Worm (Caenorhabditis elegans): ENCODE measurements around the gene ifd-2.
A peak's percentile ranks its signal among the peaks of the same experiment; 100 is the strongest.

Gene ifd-2

DNA sequence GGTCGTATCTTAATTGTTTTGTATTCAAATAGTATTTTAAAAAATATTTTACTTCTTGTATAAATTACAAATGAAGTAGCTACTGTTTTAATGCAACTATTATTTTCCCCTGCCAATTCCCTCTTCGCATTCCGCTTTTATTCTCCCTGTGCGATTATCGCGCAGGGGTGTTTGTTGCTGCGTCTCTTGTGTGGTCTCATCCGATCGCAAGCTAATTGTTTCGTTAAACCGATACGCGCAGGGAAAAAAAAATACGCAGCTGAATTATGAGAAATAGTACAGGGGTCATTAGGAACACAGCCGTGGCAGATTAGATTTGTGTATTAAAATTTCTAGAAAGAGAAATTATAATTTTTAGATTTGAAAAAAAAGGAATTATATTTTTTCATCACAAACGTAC is 9.2 kb downstream of the ifd-2 start (continued):
- TF ChIP-seq unc-62 (GFP tag; optimal IDR thresholded peaks at IDR 0.05): peak; percentile 93

DNA sequence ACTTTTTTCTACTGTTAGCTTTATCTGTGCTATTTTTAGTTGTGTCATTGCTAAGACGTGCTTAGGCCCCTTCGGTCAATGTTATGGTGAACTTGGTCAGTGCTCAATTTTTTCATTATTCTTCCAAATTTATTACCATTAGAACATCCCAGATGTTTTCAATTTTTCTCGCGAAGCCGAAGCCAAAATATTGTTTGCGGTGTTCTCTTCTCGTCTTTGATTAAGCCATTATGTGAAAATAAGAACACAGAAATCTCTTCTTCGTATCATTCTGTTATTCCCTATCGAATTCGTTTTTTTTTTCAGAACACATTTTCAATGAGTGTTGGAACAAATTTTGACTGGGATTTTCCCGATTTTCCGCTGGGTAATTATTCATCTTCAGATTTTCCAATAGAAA is 13.3 kb downstream of the ifd-2 start, which contains the start of gene gtr-1:
Gene gtr-1, plus strand, starts transcription at position 301 of the 400 bp plus-strand sequence.
- no peak for TF ChIP-seq unc-62 (GFP tag; optimal IDR thresholded peaks at IDR 0.05)
- TF ChIP-seq sem-4 (tag; optimal IDR thresholded peaks at IDR 0.05): no peak
- no peak for TF ChIP-seq snpc-4 (tag; optimal IDR thresholded peaks at IDR 0.05)
- no peak for TF ChIP-seq zag-1 (tag; optimal IDR thresholded peaks at IDR 0.05)
- TF ChIP-seq nhr-11 (tag; optimal IDR thresholded peaks at IDR 0.05): no peak
- TF ChIP-seq ztf-1 (GFP tag; conservative IDR thresholded peaks at IDR 0.05): no peak
- TF ChIP-seq gmeb-1 (tag; optimal IDR thresholded peaks at IDR 0.05): no peak
- no peak for TF ChIP-seq nhr-12 (tag; optimal IDR thresholded peaks at IDR 0.05)
- no peak for TF ChIP-seq unc-39 (tag; optimal IDR thresholded peaks at IDR 0.05)
- TF ChIP-seq egl-27 (tag; optimal IDR thresholded peaks at IDR 0.05): no peak
- no peak for TF ChIP-seq aly-2 (tag; optimal IDR thresholded peaks at IDR 0.05)
- no peak for TF ChIP-seq nhr-23 (tag; optimal IDR thresholded peaks at IDR 0.05)
- no peak for TF ChIP-seq nhr-10 (tag; optimal IDR thresholded peaks at IDR 0.05)
- no peak for TF ChIP-seq nhr-237 (tag; optimal IDR thresholded peaks at IDR 0.05)
- no peak for TF ChIP-seq lin-39 (tag; optimal IDR thresholded peaks at IDR 0.05)

ce11 chrX:790593-790992 is 25.1 kb downstream of the ifd-2 start:
- TF ChIP-seq mab-5 (tag; optimal IDR thresholded peaks at IDR 0.05) (no peak), lin-39 (tag; optimal IDR thresholded peaks at IDR 0.05) (no peak), snpc-4 (tag; optimal IDR thresholded peaks at IDR 0.05) (no peak), mdl-1 (tag; optimal IDR thresholded peaks at IDR 0.05) (no peak), ceh-82 (tag; optimal IDR thresholded peaks at IDR 0.05) (no peak), dmd-4 (tag; optimal IDR thresholded peaks at IDR 0.05) (no peak)

- TF ChIP-seq nhr-237 (tag; optimal IDR thresholded peaks at IDR 0.05): no peak
- TF ChIP-seq skn-1 (tag; optimal IDR thresholded peaks at IDR 0.05): no peak
- no peak for TF ChIP-seq mbf-1 (tag; optimal IDR thresholded peaks at IDR 0.05)
- no peak for TF ChIP-seq crh-2 (tag; optimal IDR thresholded peaks at IDR 0.05)
- TF ChIP-seq R02D3.7 (tag; optimal IDR thresholded peaks at IDR 0.05): no peak
- no peak for TF ChIP-seq ztf-4 (tag; optimal IDR thresholded peaks at IDR 0.05)
- TF ChIP-seq sma-3 (GFP tag; optimal IDR thresholded peaks at IDR 0.05): no peak
- TF ChIP-seq alr-1 (tag; optimal IDR thresholded peaks at IDR 0.05): no peak
- no peak for TF ChIP-seq zag-1 (tag; optimal IDR thresholded peaks at IDR 0.05)
- TF ChIP-seq ZK546.5 (tag; optimal IDR thresholded peaks at IDR 0.05): no peak
- no peak for TF ChIP-seq ztf-11 (tag; optimal IDR thresholded peaks at IDR 0.05)
- no peak for TF ChIP-seq lin-13 (GFP tag; optimal IDR thresholded peaks at IDR 0.05)
These were observed 25.9 kb downstream of the ifd-2 start for ce11 chrX:789848-790247.

DNA sequence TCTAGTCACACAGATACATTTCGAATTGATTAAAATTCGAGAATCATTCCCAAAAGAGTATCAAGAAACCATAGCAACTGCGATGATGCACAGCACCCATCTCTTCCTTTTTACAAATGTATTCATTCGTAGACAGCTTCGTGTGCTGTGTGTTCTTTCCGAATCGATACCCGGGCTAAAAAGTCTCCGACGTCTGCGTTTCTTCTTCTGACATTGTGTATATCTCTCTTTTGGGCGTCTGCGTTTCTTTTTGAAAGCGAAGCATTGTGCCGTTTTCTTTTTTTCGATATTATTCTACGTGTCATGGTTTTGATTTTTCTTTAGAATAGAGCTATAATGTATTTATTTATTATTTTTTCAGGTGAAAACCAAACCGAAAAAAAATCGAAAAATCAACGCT is 27.7 kb downstream of the ifd-2 start, which contains the start of gene attf-5:
Gene attf-5, plus strand, starts transcription at position 362 of the 400 bp plus-strand sequence.
- no peak for TF ChIP-seq R02D3.7 (tag; optimal IDR thresholded peaks at IDR 0.05)
- TF ChIP-seq nhr-23 (tag; optimal IDR thresholded peaks at IDR 0.05): no peak
- peak; percentile 1 for TF ChIP-seq nhr-129 (tag; optimal IDR thresholded peaks at IDR 0.05)
- peak; percentile 53 for TF ChIP-seq C34F6.9 (tag; optimal IDR thresholded peaks at IDR 0.05)
- peak; percentile 47 for TF ChIP-seq crh-2 (tag; optimal IDR thresholded peaks at IDR 0.05)
- peak; percentile 57 for TF ChIP-seq unc-55 (GFP tag; optimal IDR thresholded peaks at IDR 0.05)

ce11 chrX:785368-785767 is 30.4 kb downstream of the ifd-2 start:
- TF ChIP-seq sma-3 (GFP tag; optimal IDR thresholded peaks at IDR 0.05): peak; percentile 31
- TF ChIP-seq mab-5 (tag; optimal IDR thresholded peaks at IDR 0.05): no peak
- no peak for TF ChIP-seq ztf-11 (tag; optimal IDR thresholded peaks at IDR 0.05)
- no peak for TF ChIP-seq alr-1 (tag; optimal IDR thresholded peaks at IDR 0.05)
- no peak for TF ChIP-seq sma-9 (GFP tag; optimal IDR thresholded peaks at IDR 0.05)
- TF ChIP-seq sma-9 (tag; optimal IDR thresholded peaks at IDR 0.05): no peak
- no peak for TF ChIP-seq nhr-25 (tag; optimal IDR thresholded peaks at IDR 0.05)
- TF ChIP-seq lin-39 (tag; optimal IDR thresholded peaks at IDR 0.05): no peak
- no peak for TF ChIP-seq zag-1 (tag; optimal IDR thresholded peaks at IDR 0.05)
- TF ChIP-seq skn-1 (tag; optimal IDR thresholded peaks at IDR 0.05): no peak
- no peak for TF ChIP-seq unc-39 (tag; optimal IDR thresholded peaks at IDR 0.05)
- TF ChIP-seq nhr-10 (tag; optimal IDR thresholded peaks at IDR 0.05): no peak
- no peak for TF ChIP-seq fos-1 (tag; optimal IDR thresholded peaks at IDR 0.05)
- TF ChIP-seq F13H6.1 (tag; optimal IDR thresholded peaks at IDR 0.05): peak; percentile 11
- TF ChIP-seq nhr-12 (tag; optimal IDR thresholded peaks at IDR 0.05): no peak
- no peak for TF ChIP-seq snpc-4 (tag; optimal IDR thresholded peaks at IDR 0.05)
- no peak for TF ChIP-seq elt-1 (tag; optimal IDR thresholded peaks at IDR 0.05)
- TF ChIP-seq lin-13 (GFP tag; optimal IDR thresholded peaks at IDR 0.05): no peak
- no peak for TF ChIP-seq gmeb-1 (tag; optimal IDR thresholded peaks at IDR 0.05)
- no peak for TF ChIP-seq ztf-1 (GFP tag; conservative IDR thresholded peaks at IDR 0.05)
- no peak for TF ChIP-seq R02D3.7 (tag; optimal IDR thresholded peaks at IDR 0.05)
- no peak for TF ChIP-seq C34F6.9 (tag; optimal IDR thresholded peaks at IDR 0.05)
- no peak for TF ChIP-seq ama-1 (optimal IDR thresholded peaks at IDR 0.05)
- TF ChIP-seq dmd-4 (tag; optimal IDR thresholded peaks at IDR 0.05): peak; percentile 3
- peak; percentile 33 for TF ChIP-seq crh-2 (tag; optimal IDR thresholded peaks at IDR 0.05)
- no peak for TF ChIP-seq mbf-1 (tag; optimal IDR thresholded peaks at IDR 0.05)
- no peak for TF ChIP-seq aly-2 (tag; optimal IDR thresholded peaks at IDR 0.05)
- no peak for TF ChIP-seq nhr-129 (tag; optimal IDR thresholded peaks at IDR 0.05)
- no peak for TF ChIP-seq nhr-77 (tag; optimal IDR thresholded peaks at IDR 0.05)
- TF ChIP-seq sem-4 (tag; optimal IDR thresholded peaks at IDR 0.05): no peak
- TF ChIP-seq ZK546.5 (tag; optimal IDR thresholded peaks at IDR 0.05): no peak
- TF ChIP-seq nhr-11 (tag; optimal IDR thresholded peaks at IDR 0.05): no peak
- TF ChIP-seq unc-55 (GFP tag; optimal IDR thresholded peaks at IDR 0.05): no peak
- peak in 1 of 2 experiments; percentile 26 for TF ChIP-seq lsy-2 (tag; optimal IDR thresholded peaks at IDR 0.05)

Data from whole organism, L2 larva.